Worm (Caenorhabditis elegans) whole organism, L1 larva: ENCODE measurements around the gene svop-1.

ENCODE experiments used
- C34B4.2 ChIP-seq: sonication (generic microtip); optimal IDR thresholded peaks from 2 replicates; lab custom pipeline; 2017; ENCODE audit warnings: mild to moderate bottlenecking, missing genetic modification characterization, missing compliant biosample characterization
- F16B12.6 ChIP-seq: fragments of 150-350 bp; optimal IDR thresholded peaks from 2 replicates; lab custom pipeline; 2014; ENCODE audit warnings: missing biosample characterization, missing genetic modification characterization
- alr-1 ChIP-seq: fragments of 200-800 bp; sonication (Bioruptor generic); optimal IDR thresholded peaks from 2 replicates; lab custom pipeline; 2018; ENCODE audit warnings: borderline replicate concordance, mild to moderate bottlenecking, missing genetic modification characterization, missing compliant biosample characterization
- ama-1 ChIP-seq: fragments of 150-350 bp; optimal IDR thresholded peaks from 2 replicates; lab custom pipeline; 2014
- blmp-1 ChIP-seq: fragments of 150-350 bp; optimal IDR thresholded peaks from 2 replicates; lab custom pipeline; 2014; ENCODE audit warnings: missing biosample characterization, missing genetic modification characterization
- ceh-8 ChIP-seq: fragments of 200-800 bp; sonication (Bioruptor generic); optimal IDR thresholded peaks from 2 replicates; lab custom pipeline; 2018; ENCODE audit warnings: mild to moderate bottlenecking, missing genetic modification characterization, moderate library complexity, missing compliant biosample characterization
- ceh-88 ChIP-seq: fragments of 200-800 bp; sonication (Bioruptor generic); IDR thresholded peaks from 2 replicates; pipeline ENCODE4 v1.3.6; 2022; ENCODE audit warnings: missing genetic modification characterization, missing compliant biosample characterization
- ceh-90 ChIP-seq: sonication (generic microtip); optimal IDR thresholded peaks from 2 replicates; lab custom pipeline; 2016; ENCODE audit warnings: missing genetic modification characterization, missing compliant biosample characterization
- ces-1 ChIP-seq: fragments of 150-350 bp; optimal IDR thresholded peaks from 2 replicates; lab custom pipeline; 2014; ENCODE audit warnings: missing biosample characterization, missing genetic modification reagents, missing genetic modification characterization
- dsc-1 ChIP-seq: sonication (generic microtip); optimal IDR thresholded peaks from 2 replicates; lab custom pipeline; 2016; ENCODE audit warnings: mild to moderate bottlenecking, missing genetic modification characterization, missing compliant biosample characterization
- efl-1 ChIP-seq, 4 experiments: fragments of 150-350 bp; optimal IDR thresholded peaks in 3 of 4; peaks in 1 of 4; 1 replicate in 1 of 4; 2 replicates in 3 of 4; lab custom pipeline; 2014; ENCODE audit warnings: missing biosample characterization in 2 of 4, missing genetic modification characterization in 2 of 4, missing genetic modification reagents in 2 of 4
- egl-27 ChIP-seq, 2 experiments: fragments of 150-350 bp in 1 of 2; sonication (generic microtip); optimal IDR thresholded peaks; 3 replicates each; lab custom pipeline; 2017 to 2018; ENCODE audit warnings: missing biosample characterization in 2 of 2, missing genetic modification characterization in 2 of 2, missing genetic modification reagents in 2 of 2
- elt-2 ChIP-seq: sonication (generic microtip); optimal IDR thresholded peaks from 2 replicates; lab custom pipeline; 2016; ENCODE audit warnings: missing genetic modification characterization, mild to moderate bottlenecking, inconsistent platforms, missing compliant biosample characterization, missing genetic modification reagents
- elt-3 ChIP-seq, 6 experiments: fragments of 150-350 bp in 1 of 6; sonication (generic microtip); optimal IDR thresholded peaks; 2 replicates each; lab custom pipeline; 2017 to 2018; ENCODE audit warnings: missing biosample characterization in 6 of 6, missing genetic modification characterization in 6 of 6, inconsistent platforms in 1 of 6
- ets-5 ChIP-seq: fragments of 200-800 bp; sonication (Bioruptor generic); IDR thresholded peaks from 2 replicates; pipeline ENCODE4 v1.3.6; 2022; ENCODE audit warnings: missing genetic modification characterization, missing compliant biosample characterization
- fkh-4 ChIP-seq: sonication (generic microtip); optimal IDR thresholded peaks from 2 replicates; lab custom pipeline; 2016; ENCODE audit warnings: missing compliant biosample characterization, missing genetic modification characterization, borderline replicate concordance
- fkh-8 ChIP-seq: sonication (generic microtip); optimal IDR thresholded peaks from 2 replicates; lab custom pipeline; 2016; ENCODE audit warnings: mild to moderate bottlenecking, missing genetic modification characterization, missing compliant biosample characterization
- fos-1 ChIP-seq: fragments of 150-350 bp; optimal IDR thresholded peaks from 2 replicates; lab custom pipeline; 2014; ENCODE audit warnings: missing biosample characterization, missing genetic modification characterization
- hlh-17 ChIP-seq: fragments of 200-800 bp; sonication (Bioruptor generic); optimal IDR thresholded peaks from 2 replicates; lab custom pipeline; 2018; ENCODE audit warnings: missing genetic modification characterization, mild to moderate bottlenecking, missing compliant biosample characterization, moderate library complexity, borderline replicate concordance
- hlh-4 ChIP-seq: sonication (generic microtip); optimal IDR thresholded peaks from 2 replicates; lab custom pipeline; 2016; ENCODE audit warnings: mild to moderate bottlenecking, missing genetic modification characterization, missing compliant biosample characterization
- hpl-2 ChIP-seq: fragments of 150-350 bp; optimal IDR thresholded peaks from 2 replicates; lab custom pipeline; 2014; ENCODE audit warnings: missing biosample characterization, missing genetic modification reagents, missing genetic modification characterization
- irx-1 ChIP-seq: sonication (generic microtip); optimal IDR thresholded peaks from 2 replicates; lab custom pipeline; 2016; ENCODE audit warnings: missing genetic modification characterization, missing compliant biosample characterization
- jun-1 ChIP-seq: fragments of 150-350 bp; optimal IDR thresholded peaks from 2 replicates; lab custom pipeline; 2014; ENCODE audit warnings: missing biosample characterization, missing genetic modification reagents, missing genetic modification characterization
- lin-13 ChIP-seq: fragments of 150-350 bp; optimal IDR thresholded peaks from 2 replicates; lab custom pipeline; 2014; ENCODE audit warnings: missing biosample characterization, missing genetic modification reagents, missing genetic modification characterization
- lin-14 ChIP-seq: fragments of 200-800 bp; sonication (Bioruptor generic); optimal IDR thresholded peaks from 2 replicates; lab custom pipeline; 2018; ENCODE audit warnings: mild to moderate bottlenecking, missing genetic modification characterization, moderate library complexity, missing compliant biosample characterization
- lin-35 ChIP-seq, 2 experiments: fragments of 150-350 bp; optimal IDR thresholded peaks; 2 replicates each; lab custom pipeline; 2014; ENCODE audit warnings: missing biosample characterization in 2 of 2, missing genetic modification characterization in 2 of 2, missing genetic modification reagents in 2 of 2
- lin-39 ChIP-seq: fragments of 150-350 bp; optimal IDR thresholded peaks from 2 replicates; lab custom pipeline; 2014; ENCODE audit warnings: missing biosample characterization, missing genetic modification reagents, missing genetic modification characterization
- lir-3 ChIP-seq: sonication (generic microtip); optimal IDR thresholded peaks from 2 replicates; lab custom pipeline; 2016; ENCODE audit warnings: mild to moderate bottlenecking, missing genetic modification characterization, moderate library complexity, missing compliant biosample characterization; ENCODE audit not compliant: poor library complexity
- nhr-11 ChIP-seq: fragments of 150-350 bp; optimal IDR thresholded peaks from 2 replicates; lab custom pipeline; 2014; ENCODE audit warnings: missing biosample characterization, missing genetic modification characterization
- nhr-20 ChIP-seq: sonication (generic microtip); optimal IDR thresholded peaks from 2 replicates; lab custom pipeline; 2016; ENCODE audit warnings: mild to moderate bottlenecking, missing genetic modification characterization, missing compliant biosample characterization
- nhr-28 ChIP-seq: fragments of 150-350 bp; optimal IDR thresholded peaks from 2 replicates; lab custom pipeline; 2014; ENCODE audit warnings: missing biosample characterization, missing genetic modification characterization
- nhr-71 ChIP-seq: sonication (generic microtip); optimal IDR thresholded peaks from 2 replicates; lab custom pipeline; 2016; ENCODE audit warnings: mild to moderate bottlenecking, missing genetic modification characterization, moderate library complexity, missing compliant biosample characterization
- nhr-77 ChIP-seq: fragments of 150-350 bp; optimal IDR thresholded peaks from 2 replicates; lab custom pipeline; 2014; ENCODE audit warnings: missing biosample characterization, missing genetic modification characterization
- nhr-84 ChIP-seq: sonication (generic microtip); optimal IDR thresholded peaks from 2 replicates; lab custom pipeline; 2017; ENCODE audit warnings: missing biosample characterization, missing genetic modification characterization
- nhr-85 ChIP-seq: sonication (generic microtip); peaks from one replicate; lab custom pipeline; 2016; ENCODE audit warnings: missing genetic modification characterization, inconsistent platforms, missing compliant biosample characterization
- pag-3 ChIP-seq: sonication (generic microtip); optimal IDR thresholded peaks from 2 replicates; lab custom pipeline; 2017; ENCODE audit warnings: missing genetic modification characterization, mild to moderate bottlenecking, missing compliant biosample characterization, antibody characterized with exemption, borderline replicate concordance; ENCODE audit not compliant: insufficient read depth
- pax-3 ChIP-seq: fragments of 200-800 bp; sonication (Bioruptor generic); optimal IDR thresholded peaks from 2 replicates; lab custom pipeline; 2018; ENCODE audit warnings: mild to moderate bottlenecking, missing genetic modification characterization, moderate library complexity, missing compliant biosample characterization
- rnt-1 ChIP-seq: sonication (generic microtip); optimal IDR thresholded peaks from 2 replicates; lab custom pipeline; 2016; ENCODE audit warnings: mild to moderate bottlenecking, missing genetic modification characterization, moderate library complexity, missing compliant biosample characterization
- skn-1 ChIP-seq: fragments of 150-350 bp; optimal IDR thresholded peaks from 2 replicates; lab custom pipeline; 2014; ENCODE audit warnings: missing biosample characterization, missing genetic modification characterization
- snpc-4 ChIP-seq: fragments of 150-350 bp; optimal IDR thresholded peaks from 2 replicates; lab custom pipeline; 2014; ENCODE audit warnings: missing biosample characterization, missing genetic modification characterization
- snu-23 ChIP-seq: sonication (generic microtip); optimal IDR thresholded peaks from 2 replicates; lab custom pipeline; 2016; ENCODE audit warnings: missing genetic modification characterization, missing compliant biosample characterization
- swsn-7 ChIP-seq: sonication (generic microtip); optimal IDR thresholded peaks from 2 replicates; lab custom pipeline; 2016; ENCODE audit warnings: missing genetic modification characterization, missing compliant biosample characterization
- tbx-2 ChIP-seq: sonication (generic microtip); optimal IDR thresholded peaks from 2 replicates; lab custom pipeline; 2016; ENCODE audit warnings: missing genetic modification characterization, missing compliant biosample characterization
- tlp-1 ChIP-seq: fragments of 150-350 bp; optimal IDR thresholded peaks from 2 replicates; lab custom pipeline; 2014; ENCODE audit warnings: missing biosample characterization, missing genetic modification characterization
- unc-30 ChIP-seq: sonication (generic microtip); optimal IDR thresholded peaks from 2 replicates; lab custom pipeline; 2017; ENCODE audit warnings: missing biosample characterization, missing genetic modification characterization
- unc-86 ChIP-seq: sonication (generic microtip); optimal IDR thresholded peaks from 2 replicates; lab custom pipeline; 2016; ENCODE audit warnings: missing genetic modification characterization, missing compliant biosample characterization
- vab-15 ChIP-seq: sonication (generic microtip); optimal IDR thresholded peaks from 2 replicates; lab custom pipeline; 2017; ENCODE audit warnings: missing genotype, mild to moderate bottlenecking, missing genetic modification characterization, missing compliant biosample characterization
- xbp-1 ChIP-seq: sonication (generic microtip); optimal IDR thresholded peaks from 2 replicates; lab custom pipeline; 2016; ENCODE audit warnings: missing genetic modification characterization, missing compliant biosample characterization
- zip-4 ChIP-seq: fragments of 200-800 bp; sonication (Bioruptor generic); optimal IDR thresholded peaks from 2 replicates; lab custom pipeline; 2018; ENCODE audit warnings: mild to moderate bottlenecking, missing genetic modification characterization, moderate library complexity, missing compliant biosample characterization
- ztf-11 ChIP-seq, 2 experiments: sonication (generic microtip); optimal IDR thresholded peaks; 2 replicates each; lab custom pipeline; 2016 to 2017; ENCODE audit warnings: missing genetic modification characterization in 2 of 2, missing biosample characterization in 1 of 2, missing compliant biosample characterization in 1 of 2
- ztf-4 ChIP-seq: fragments of 150-350 bp; optimal IDR thresholded peaks from 2 replicates; lab custom pipeline; 2014; ENCODE audit warnings: missing biosample characterization, missing genetic modification characterization

Gene svop-1

DNA sequence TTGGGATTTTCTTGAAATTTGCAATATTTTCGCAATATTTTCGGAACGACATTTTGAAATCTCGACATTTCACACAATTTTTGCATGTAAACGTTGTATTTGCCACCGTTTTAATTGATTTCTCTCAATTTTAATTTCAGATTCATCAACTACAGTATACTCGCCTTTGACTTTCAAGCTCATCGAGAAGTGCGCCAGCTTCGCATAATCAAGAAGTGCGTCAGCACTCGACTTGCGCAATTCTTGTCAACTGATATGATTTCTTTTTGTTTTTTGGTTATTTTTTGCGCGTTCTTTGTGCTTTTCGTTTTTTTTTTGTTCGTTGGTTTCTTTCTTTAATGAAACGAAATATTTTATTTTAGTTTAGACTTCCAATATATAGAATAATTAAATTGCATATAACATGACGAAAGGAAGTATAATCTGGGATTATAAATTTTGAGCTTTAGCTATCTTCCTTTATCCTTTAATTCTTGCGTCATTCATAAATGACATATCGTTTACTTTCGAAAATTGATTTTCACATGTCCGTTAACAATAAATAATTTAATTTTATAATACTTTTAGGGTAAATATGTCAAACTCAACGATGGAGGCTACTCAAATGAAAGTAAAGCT, 2.0 kb upstream of the svop-1 start, which contains the start of gene famh-136 (continued):
- TF ChIP-seq jun-1 (peak; percentile 75), tbx-2 (tag; lab: Kevin White, UChicago) (peak; percentile 88), lin-35 (GFP tag; optimal IDR thresholded peaks at IDR 0.05; lab: Kevin White, UChicago) (peak; percentile 81 to 92), efl-1 (optimal IDR thresholded peaks at IDR 0.05; lab: Kevin White, UChicago) (peak; percentile 78 to 85), efl-1 (GFP tag; optimal IDR thresholded peaks at IDR 0.05 in 1 of 2; lab: Kevin White, UChicago) (peak; percentile 77 to 98), pax-3 (tag; lab: Kevin White, UChicago) (peak; percentile 70), ces-1 (GFP tag; lab: Kevin White, UChicago) (no peak), lir-3 (tag; lab: Kevin White, UChicago) (peak; percentile 45), lin-13 (peak; percentile 68), lin-14 (GFP tag; lab: Kevin White, UChicago) (peak; percentile 84), rnt-1 (peak; percentile 91), zip-4 (GFP tag; lab: Kevin White, UChicago) (peak; percentile 42), ceh-88 (no peak), fkh-4 (tag; lab: Kevin White, UChicago) (peak; percentile 8), ztf-4 (tag; lab: Kevin White, UChicago) (peak; percentile 71), unc-86 (tag; lab: Kevin White, UChicago) (peak; percentile 64), hlh-4 (tag; lab: Kevin White, UChicago) (no peak), nhr-20 (tag; lab: Kevin White, UChicago) (peak; percentile 96), vab-15 (tag; lab: Kevin White, UChicago) (no peak), nhr-11 (peak; percentile 44), hpl-2 (GFP tag; lab: Kevin White, UChicago) (peak; percentile 56), snpc-4 (peak; percentile 74), elt-2 (tag; lab: Kevin White, UChicago) (peak; percentile 64), nhr-28 (tag; lab: Kevin White, UChicago) (no peak), blmp-1 (peak; percentile 82), irx-1 (peak; percentile 63), xbp-1 (tag; lab: Kevin White, UChicago) (peak; percentile 79), nhr-77 (peak; percentile 85), nhr-85 (peak; percentile 89), hlh-17 (no peak), alr-1 (tag; lab: Kevin White, UChicago) (no peak), unc-30 (tag; lab: Kevin White, UChicago) (no peak), nhr-84 (tag; lab: Kevin White, UChicago) (no peak), fos-1 (tag; lab: Kevin White, UChicago) (peak; percentile 43), egl-27 (tag; optimal IDR thresholded peaks at IDR 0.05; lab: Kevin White, UChicago) (no peak), lin-39 (tag; lab: Kevin White, UChicago) (peak; percentile 50), dsc-1 (tag; lab: Kevin White, UChicago) (peak; percentile 90), C34B4.2 (tag; lab: Kevin White, UChicago) (no peak), skn-1 (tag; lab: Kevin White, UChicago) (peak; percentile 74), ceh-8 (GFP tag; lab: Kevin White, UChicago) (no peak), elt-3 (tag; optimal IDR thresholded peaks at IDR 0.05; lab: Kevin White, UChicago) (peak in 2 of 6 experiments; percentile 84 to 88), pag-3 (tag; lab: Kevin White, UChicago) (peak; percentile 39), ceh-90 (tag; lab: Kevin White, UChicago) (no peak), snu-23 (GFP tag; lab: Kevin White, UChicago) (peak; percentile 93), fkh-8 (tag; lab: Kevin White, UChicago) (peak; percentile 83), ztf-11 (tag; optimal IDR thresholded peaks at IDR 0.05; lab: Kevin White, UChicago) (peak in 1 of 2 experiments; percentile 42), tlp-1 (tag; lab: Kevin White, UChicago) (no peak), swsn-7 (tag; lab: Kevin White, UChicago) (peak; percentile 87), F16B12.6 (peak; percentile 61), ama-1 (lab: Kevin White, UChicago) (no peak), ets-5 (GFP tag; lab: Robert Waterston, UW) (no peak), nhr-71 (tag; lab: Kevin White, UChicago) (peak; percentile 92)
